Worm (Caenorhabditis elegans) whole organism, L1 larva: ENCODE measurements around the gene pqn-16.
A peak's percentile ranks its signal among the peaks of the same experiment; 100 is the strongest.

ENCODE experiments used
- C34B4.2 ChIP-seq: sonication (generic microtip); optimal IDR thresholded peaks from 2 replicates; lab custom pipeline; 2017; ENCODE audit warnings: mild to moderate bottlenecking, missing genetic modification characterization, missing compliant biosample characterization
- ama-1 ChIP-seq: fragments of 150-350 bp; optimal IDR thresholded peaks from 2 replicates; lab custom pipeline; 2014
- ceh-82 ChIP-seq, 3 experiments: fragments of 150-350 bp in 1 of 3; sonication (generic microtip) in 2 of 3; optimal IDR thresholded peaks; 2 replicates each; lab custom pipeline; 2014 to 2017; ENCODE audit warnings: missing biosample characterization in 3 of 3, missing genetic modification characterization in 3 of 3
- ces-1 ChIP-seq: fragments of 150-350 bp; optimal IDR thresholded peaks from 2 replicates; lab custom pipeline; 2014; ENCODE audit warnings: missing biosample characterization, missing genetic modification reagents, missing genetic modification characterization
- elt-2 ChIP-seq: sonication (generic microtip); optimal IDR thresholded peaks from 2 replicates; lab custom pipeline; 2016; ENCODE audit warnings: missing genetic modification characterization, mild to moderate bottlenecking, inconsistent platforms, missing compliant biosample characterization, missing genetic modification reagents
- fkh-10 ChIP-seq: sonication (generic microtip); optimal IDR thresholded peaks from 2 replicates; lab custom pipeline; 2017; ENCODE audit warnings: missing biosample characterization, missing genetic modification reagents, missing genetic modification characterization
- lin-39 ChIP-seq: fragments of 150-350 bp; optimal IDR thresholded peaks from 2 replicates; lab custom pipeline; 2014; ENCODE audit warnings: missing biosample characterization, missing genetic modification reagents, missing genetic modification characterization
- nhr-11 ChIP-seq: fragments of 150-350 bp; optimal IDR thresholded peaks from 2 replicates; lab custom pipeline; 2014; ENCODE audit warnings: missing biosample characterization, missing genetic modification characterization
- nhr-76 ChIP-seq: sonication (generic microtip); optimal IDR thresholded peaks from 2 replicates; lab custom pipeline; 2017; ENCODE audit warnings: missing biosample characterization, missing genetic modification characterization
- unc-86 ChIP-seq: sonication (generic microtip); optimal IDR thresholded peaks from 2 replicates; lab custom pipeline; 2016; ENCODE audit warnings: missing genetic modification characterization, missing compliant biosample characterization

DNA sequence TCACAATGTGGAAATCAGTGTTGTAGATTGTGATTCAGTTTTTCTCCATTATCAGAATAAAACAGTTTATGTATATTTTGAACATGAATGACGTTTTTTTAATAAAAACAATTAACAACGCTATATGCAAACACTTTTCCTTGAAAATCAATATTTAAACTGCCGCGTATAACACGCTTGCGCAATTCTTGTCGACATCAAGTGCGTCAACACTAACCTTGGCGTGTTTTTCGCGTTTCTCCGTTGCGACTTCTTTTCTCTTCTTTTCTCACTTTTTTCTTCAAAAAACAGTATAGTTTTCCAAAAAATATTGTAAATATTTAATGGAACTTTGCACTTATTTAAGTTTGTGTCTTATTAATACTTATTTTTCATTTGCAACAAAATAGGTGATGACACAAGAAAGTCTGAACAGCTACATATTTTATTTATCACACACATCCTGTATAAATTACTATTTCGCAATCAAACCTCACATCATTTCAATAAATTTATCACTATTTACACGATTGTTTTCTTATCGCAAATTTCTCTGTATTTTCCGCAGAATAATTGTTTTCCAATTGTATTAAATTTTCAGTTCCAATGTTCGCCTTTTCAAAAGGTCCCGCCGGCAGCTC is 1.4 kb downstream of the pqn-16 start, which contains the start of gene spas-1:
- TF ChIP-seq unc-86 (peak; percentile 88), nhr-76 (tag; lab: Kevin White, UChicago) (no peak), elt-2 (tag; lab: Kevin White, UChicago) (peak; percentile 81), nhr-11 (tag; lab: Kevin White, UChicago) (peak; percentile 84), lin-39 (peak; percentile 94), fkh-10 (GFP tag; lab: Kevin White, UChicago) (peak; percentile 37), ces-1 (no peak), C34B4.2 (no peak), ama-1 (peak; percentile 77), ceh-82 (tag; optimal IDR thresholded peaks at IDR 0.05; lab: Kevin White, UChicago) (peak; percentile 76 to 91 (median 84))
